Fruit fly (Drosophila melanogaster) whole organism, larva: Measurements from ENCODE around the gene bero.
A peak's percentile ranks its signal among the peaks of the same experiment; 100 is the strongest.

Source experiments
- noc ChIP-seq: fragments of 200-800 bp; sonication (Bioruptor generic); optimal IDR thresholded peaks from 3 replicates; lab custom pipeline; 2019; ENCODE audit warnings: missing biosample characterization, mild to moderate bottlenecking, missing genetic modification characterization, moderate library complexity

bero gene

dm6 chr2L:20864764-20865265, 6.3 kb downstream of the bero start, which contains the start of gene CG9338:
Gene CG9338 (plus strand): TSS chr2L:20865215.
- TF ChIP-seq noc (tag; lab: Kevin White, UChicago) = peak; percentile 90

- no peak for TF ChIP-seq noc (tag; lab: Kevin White, UChicago)
These were observed 8.9 kb downstream of the bero start, which contains the start of gene CG31675 for dm6 chr2L:20867381-20867780. Gene CG31675 (plus strand): TSS chr2L:20867755.

DNA sequence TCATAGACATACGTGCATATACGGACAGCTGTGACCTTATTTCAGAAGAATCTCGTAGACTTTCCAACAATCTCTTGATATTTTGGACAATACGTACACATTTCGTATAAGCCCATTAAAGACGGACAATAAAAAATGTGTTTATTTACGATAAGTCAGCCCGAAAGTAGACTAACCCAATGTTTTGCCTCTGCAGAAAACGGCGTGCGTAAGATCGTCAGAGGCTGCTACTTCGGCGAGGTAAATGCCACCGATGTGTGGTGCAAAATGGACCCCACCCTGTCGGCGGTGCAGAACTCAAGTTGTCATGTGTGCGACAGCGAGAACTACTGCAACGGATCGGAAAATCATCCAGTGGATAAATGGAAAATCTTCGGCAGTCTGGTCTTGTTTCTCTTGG, 10.4 kb downstream of the bero start:
- no peak for TF ChIP-seq noc (tag; lab: Kevin White, UChicago)

- TF ChIP-seq noc (tag; lab: Kevin White, UChicago) = no peak
These were observed 11.4 kb downstream of the bero start, which contains the start of gene CG14401 for dm6 chr2L:20869804-20870295. Gene CG14401 (plus strand): TSS chr2L:20869854.

dm6 chr2L:20874514-20874913, 16.0 kb downstream of the bero start:
- no peak for TF ChIP-seq noc (tag; lab: Kevin White, UChicago)

- TF ChIP-seq noc (tag; lab: Kevin White, UChicago) = no peak
These were observed 19.6 kb downstream of the bero start for dm6 chr2L:20878052-20878451.

dm6 chr2L:20878463-20878862, 20.0 kb downstream of the bero start:
- TF ChIP-seq noc (tag; lab: Kevin White, UChicago) = no peak

DNA sequence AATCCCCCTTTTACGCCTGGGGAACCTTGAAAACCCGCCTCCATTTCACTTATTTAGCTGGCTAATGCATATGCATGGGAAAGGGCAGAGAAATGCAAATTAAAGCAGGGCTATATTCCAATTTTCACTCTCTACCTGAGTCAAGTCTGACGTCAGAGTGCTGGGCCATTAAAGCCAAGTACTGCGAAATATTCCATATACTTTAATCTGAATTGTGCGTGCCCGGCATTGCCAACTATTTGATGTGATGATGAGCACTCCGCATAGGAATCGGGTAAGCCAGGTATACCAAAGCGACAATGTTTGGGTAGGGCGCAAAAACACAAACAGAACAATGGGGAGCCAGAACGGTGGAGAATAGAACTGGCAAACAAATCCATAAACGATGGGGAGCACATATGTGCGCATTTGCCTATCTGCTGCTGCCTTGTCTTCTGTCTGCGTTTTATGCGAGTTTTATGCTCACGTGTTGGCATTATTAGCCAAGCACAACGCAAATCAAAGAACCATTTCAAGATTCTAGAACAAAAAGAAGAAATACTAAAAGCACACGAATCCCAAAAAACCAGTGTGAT, 21.2 kb downstream of the bero start:
- peak; percentile 33 for TF ChIP-seq noc (tag; lab: Kevin White, UChicago)

DNA sequence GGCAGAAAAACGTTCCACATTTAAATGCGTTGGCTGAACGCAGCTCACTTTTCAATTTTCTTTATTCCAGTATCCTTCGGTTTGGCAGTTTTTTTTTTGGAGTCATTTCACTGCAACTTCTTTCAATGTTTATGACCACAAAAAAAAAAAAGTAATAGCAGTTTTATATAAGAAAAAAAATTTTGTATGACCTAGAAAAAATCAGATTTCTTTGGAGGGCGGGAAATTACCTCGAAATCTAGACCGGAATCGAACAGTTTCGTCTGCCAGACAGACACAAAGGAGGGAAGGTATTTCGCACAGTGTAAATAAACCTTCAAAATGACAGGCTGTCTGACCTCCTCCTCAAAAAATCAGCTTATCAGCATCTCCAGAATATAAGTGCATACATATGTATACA, 22.0 kb downstream of the bero start:
- no peak for TF ChIP-seq noc (tag; lab: Kevin White, UChicago)

- TF ChIP-seq noc (tag; lab: Kevin White, UChicago) = peak; percentile 82
These were observed 23.0 kb downstream of the bero start for dm6 chr2L:20881353-20882079.

DNA sequence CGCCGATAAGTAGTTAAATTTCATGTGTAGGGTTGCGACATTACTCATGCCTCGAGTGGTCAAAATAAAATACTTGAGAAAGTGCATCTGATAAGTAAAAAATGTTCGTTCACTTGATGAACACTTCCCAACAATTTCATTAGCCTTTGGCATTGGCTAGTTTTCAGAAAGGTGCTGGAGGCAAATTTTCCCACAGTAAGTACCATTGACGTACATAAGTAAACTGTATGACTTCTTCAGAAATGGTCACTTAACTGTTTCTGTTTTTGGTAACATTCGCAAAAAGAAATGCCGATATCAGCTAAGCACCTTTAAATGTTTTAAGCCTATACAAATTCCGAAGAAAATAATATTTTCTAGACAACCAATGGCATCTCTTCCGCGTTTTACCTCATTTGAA, 24.6 kb downstream of the bero start:
- no peak for TF ChIP-seq noc (tag; lab: Kevin White, UChicago)

dm6 chr2L:20883624-20884220, 25.2 kb downstream of the bero start:
- TF ChIP-seq noc (tag; lab: Kevin White, UChicago) = peak; percentile 67

- peak; percentile 25 for TF ChIP-seq noc (tag; lab: Kevin White, UChicago)
These were observed 27.5 kb downstream of the bero start for dm6 chr2L:20885889-20886507.

DNA sequence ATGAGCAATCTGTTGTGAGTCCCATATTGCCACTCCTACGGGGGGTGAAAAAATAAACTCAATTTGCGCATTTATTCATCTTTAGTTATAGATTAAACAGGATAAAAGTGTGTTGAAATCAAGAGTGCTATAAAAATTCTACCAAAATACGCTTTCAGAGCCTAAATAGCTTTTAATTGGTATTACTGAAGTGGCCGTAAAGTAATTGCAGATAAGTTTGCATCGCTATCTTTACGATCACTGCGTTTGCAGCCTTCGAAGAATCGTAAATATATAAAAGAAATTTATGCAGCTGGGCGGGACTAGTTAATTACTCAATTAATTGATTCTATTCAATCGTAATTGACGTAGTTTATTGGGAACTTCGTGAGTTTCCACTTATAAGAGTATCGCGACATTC, 28.8 kb downstream of the bero start:
- no peak for TF ChIP-seq noc (tag; lab: Kevin White, UChicago)

dm6 chr2L:20889857-20890606, 31.5 kb downstream of the bero start:
- TF ChIP-seq noc (tag; lab: Kevin White, UChicago) = no peak
